Worm (Caenorhabditis elegans): Measurements from ENCODE around the gene tag-307.

tag-307 gene

ce11 chrIII:7866189-7866588 is 9.1 kb upstream of the tag-307 start, which contains the start of gene cup-4:
Gene cup-4 (plus strand): TSS chrIII:7866489.
- TF ChIP-seq dsc-1 (tag; optimal IDR thresholded peaks at IDR 0.05) (no peak), elt-3 (tag; optimal IDR thresholded peaks at IDR 0.05) (no peak), nhr-28 (tag; optimal IDR thresholded peaks at IDR 0.05) (no peak), egl-13 (tag; optimal IDR thresholded peaks at IDR 0.05) (no peak), blmp-1 (tag; optimal IDR thresholded peaks at IDR 0.05) (no peak), snu-23 (GFP tag; optimal IDR thresholded peaks at IDR 0.05) (no peak)

ce11 chrIII:7865238-7865761 is 8.3 kb upstream of the tag-307 start, which contains the start of gene slc-17.3:
Gene slc-17.3 (minus strand): TSS chrIII:7865288.
- no peak for TF ChIP-seq vab-15 (tag; optimal IDR thresholded peaks at IDR 0.05)
- no peak for TF ChIP-seq mef-2 (tag; optimal IDR thresholded peaks at IDR 0.05)
- no peak for TF ChIP-seq unc-86 (tag; optimal IDR thresholded peaks at IDR 0.05)
- no peak for TF ChIP-seq aly-2 (tag; optimal IDR thresholded peaks at IDR 0.05)
- no peak for TF ChIP-seq efl-3 (GFP tag; optimal IDR thresholded peaks at IDR 0.05)
- no peak for TF ChIP-seq lsy-2 (tag; optimal IDR thresholded peaks at IDR 0.05)
- TF ChIP-seq tbx-2 (tag; optimal IDR thresholded peaks at IDR 0.05): no peak
- no peak for TF ChIP-seq xbp-1 (tag; optimal IDR thresholded peaks at IDR 0.05)
- TF ChIP-seq ama-1 (optimal IDR thresholded peaks at IDR 0.05): no peak

ce11 chrIII:7861535-7862120 is 4.6 kb upstream of the tag-307 start, which contains the start of gene snr-5:
Gene snr-5 (plus strand): TSS chrIII:7862070.
- TF ChIP-seq ceh-82 (tag; optimal IDR thresholded peaks at IDR 0.05): peak in 1 of 3 experiments; percentile 11
- peak; percentile 81 for TF ChIP-seq F16B12.6 (tag; optimal IDR thresholded peaks at IDR 0.05)
- no peak for TF ChIP-seq lin-39 (tag; optimal IDR thresholded peaks at IDR 0.05)
- TF ChIP-seq efl-1 (optimal IDR thresholded peaks at IDR 0.05): peak; percentile 35 to 57
- TF ChIP-seq efl-1 (GFP tag; optimal IDR thresholded peaks at IDR 0.05 in 1 of 2): peak; percentile 65 to 94
- no peak for TF ChIP-seq sptf-1 (tag; optimal IDR thresholded peaks at IDR 0.05)
- TF ChIP-seq nhr-71 (tag; optimal IDR thresholded peaks at IDR 0.05): peak; percentile 9
- TF ChIP-seq dpl-1 (GFP tag; optimal IDR thresholded peaks at IDR 0.05): peak; percentile 32 to 64 (median 47)
- peak; percentile 14 for TF ChIP-seq rnt-1 (tag; optimal IDR thresholded peaks at IDR 0.05)
- TF ChIP-seq lin-35 (GFP tag; optimal IDR thresholded peaks at IDR 0.05): peak; percentile 55 to 60
- peak; percentile 39 for TF ChIP-seq snu-23 (GFP tag; optimal IDR thresholded peaks at IDR 0.05)
- no peak for TF ChIP-seq C04F5.9 (tag; optimal IDR thresholded peaks at IDR 0.05)
- peak; percentile 19 to 65 for TF ChIP-seq lsy-2 (tag; optimal IDR thresholded peaks at IDR 0.05)
- TF ChIP-seq blmp-1 (tag; optimal IDR thresholded peaks at IDR 0.05): peak; percentile 35

- TF ChIP-seq lin-39 (tag; optimal IDR thresholded peaks at IDR 0.05) (no peak), elt-2 (tag; optimal IDR thresholded peaks at IDR 0.05) (peak; percentile 20)
These were observed 3.8 kb upstream of the tag-307 start, which contains the start of gene cuc-1 for ce11 chrIII:7860885-7861284. Gene cuc-1 (minus strand): TSS chrIII:7860985.

ce11 chrIII:7859313-7859712 is 2.3 kb upstream of the tag-307 start, which contains the start of gene tomm-7:
Gene tomm-7 (plus strand): TSS chrIII:7859613.
- TF ChIP-seq elt-2 (tag; optimal IDR thresholded peaks at IDR 0.05) (no peak), sox-4 (tag; optimal IDR thresholded peaks at IDR 0.05) (no peak), efl-3 (GFP tag; optimal IDR thresholded peaks at IDR 0.05) (no peak), ces-1 (GFP tag; optimal IDR thresholded peaks at IDR 0.05) (no peak), dpl-1 (GFP tag; optimal IDR thresholded peaks at IDR 0.05) (no peak), hlh-17 (GFP tag; optimal IDR thresholded peaks at IDR 0.05; ENCODE audit: borderline replicate concordance) (no peak), nhr-85 (tag) (no peak), pqm-1 (tag; optimal IDR thresholded peaks at IDR 0.05) (no peak), snpc-4 (tag; optimal IDR thresholded peaks at IDR 0.05) (no peak), irx-1 (tag; optimal IDR thresholded peaks at IDR 0.05) (no peak), pax-3 (tag; optimal IDR thresholded peaks at IDR 0.05) (no peak), Y116A8C.19 (tag; optimal IDR thresholded peaks at IDR 0.05; ENCODE audit: borderline replicate concordance) (no peak), lsy-2 (tag; optimal IDR thresholded peaks at IDR 0.05) (no peak), snu-23 (GFP tag; optimal IDR thresholded peaks at IDR 0.05) (no peak), elt-3 (tag; optimal IDR thresholded peaks at IDR 0.05) (no peak)
